Worm (Caenorhabditis elegans): Measurements from ENCODE around the gene srh-17.

- TF ChIP-seq hlh-30 (tag; optimal IDR thresholded peaks at IDR 0.05; ENCODE audit: insufficient read depth): no peak
- TF ChIP-seq nhr-11 (tag; optimal IDR thresholded peaks at IDR 0.05): no peak
- no peak for TF ChIP-seq pqm-1 (tag; optimal IDR thresholded peaks at IDR 0.05)
- TF ChIP-seq rnt-1 (tag; optimal IDR thresholded peaks at IDR 0.05): no peak
- TF ChIP-seq pag-3 (tag; optimal IDR thresholded peaks at IDR 0.05; ENCODE audit: borderline replicate concordance): no peak
- no peak for TF ChIP-seq ztf-16 (tag; optimal IDR thresholded peaks at IDR 0.05)
- no peak for TF ChIP-seq pha-4 (tag; optimal IDR thresholded peaks at IDR 0.05)
- no peak for TF ChIP-seq eyg-1 (tag; optimal IDR thresholded peaks at IDR 0.05)
- TF ChIP-seq ama-1 (optimal IDR thresholded peaks at IDR 0.05): no peak
- TF ChIP-seq ceh-9 (tag; optimal IDR thresholded peaks at IDR 0.05): no peak
Observed at ce11 chrV:14711077-14711476, 50.0 kb downstream of the srh-17 start, which contains the start of gene ssp-33.

Data from whole organism, late embryonic.